Worm (Caenorhabditis elegans) whole organism, L1 larva: Measurements from ENCODE around the gene Y6G8.2.
A peak's percentile ranks its signal among the peaks of the same experiment; 100 is the strongest.
"Not testable (repeated sequence)": the region's sequence is repeated elsewhere in the genome, so short reads cannot be mapped to it uniquely, and the experiment has no call there.

Experiments
- C04F5.9 ChIP-seq: sonication (generic microtip); optimal IDR thresholded peaks from 2 replicates; lab custom pipeline; 2016; ENCODE audit warnings: missing genetic modification characterization, missing compliant biosample characterization
- C16A3.4 ChIP-seq: fragments of 150-350 bp; optimal IDR thresholded peaks from 2 replicates; lab custom pipeline; 2014; ENCODE audit warnings: missing biosample characterization, missing genetic modification characterization
- F16B12.6 ChIP-seq: fragments of 150-350 bp; optimal IDR thresholded peaks from 2 replicates; lab custom pipeline; 2014; ENCODE audit warnings: missing biosample characterization, missing genetic modification characterization
- Y116A8C.19 ChIP-seq: sonication (generic microtip); optimal IDR thresholded peaks from 2 replicates; lab custom pipeline; 2016; ENCODE audit warnings: missing compliant biosample characterization, missing genetic modification characterization, borderline replicate concordance
- aha-1 ChIP-seq: fragments of 150-350 bp; optimal IDR thresholded peaks from 2 replicates; lab custom pipeline; 2014; ENCODE audit warnings: missing biosample characterization, missing genetic modification characterization
- aly-2 ChIP-seq: fragments of 150-350 bp; optimal IDR thresholded peaks from 2 replicates; lab custom pipeline; 2014; ENCODE audit warnings: missing biosample characterization, missing genetic modification characterization
- blmp-1 ChIP-seq: fragments of 150-350 bp; optimal IDR thresholded peaks from 2 replicates; lab custom pipeline; 2014; ENCODE audit warnings: missing biosample characterization, missing genetic modification characterization
- ceh-8 ChIP-seq: fragments of 200-800 bp; sonication (Bioruptor generic); optimal IDR thresholded peaks from 2 replicates; lab custom pipeline; 2018; ENCODE audit warnings: mild to moderate bottlenecking, missing genetic modification characterization, moderate library complexity, missing compliant biosample characterization
- dpl-1 ChIP-seq, 3 experiments: fragments of 150-350 bp in 2 of 3; sonication (generic microtip) in 1 of 3; optimal IDR thresholded peaks; 2 replicates each; lab custom pipeline; 2014 to 2017; ENCODE audit warnings: missing biosample characterization in 3 of 3, missing genetic modification characterization in 3 of 3, missing genetic modification reagents in 3 of 3
- dsc-1 ChIP-seq: sonication (generic microtip); optimal IDR thresholded peaks from 2 replicates; lab custom pipeline; 2016; ENCODE audit warnings: mild to moderate bottlenecking, missing genetic modification characterization, missing compliant biosample characterization
- efl-1 ChIP-seq, 4 experiments: fragments of 150-350 bp; optimal IDR thresholded peaks in 3 of 4; peaks in 1 of 4; 1 replicate in 1 of 4; 2 replicates in 3 of 4; lab custom pipeline; 2014; ENCODE audit warnings: missing biosample characterization in 2 of 4, missing genetic modification characterization in 2 of 4, missing genetic modification reagents in 2 of 4
- elt-2 ChIP-seq: sonication (generic microtip); optimal IDR thresholded peaks from 2 replicates; lab custom pipeline; 2016; ENCODE audit warnings: missing genetic modification characterization, mild to moderate bottlenecking, inconsistent platforms, missing compliant biosample characterization, missing genetic modification reagents
- ets-5 ChIP-seq: fragments of 200-800 bp; sonication (Bioruptor generic); IDR thresholded peaks from 2 replicates; pipeline ENCODE4 v1.3.6; 2022; ENCODE audit warnings: missing genetic modification characterization, missing compliant biosample characterization
- fkh-8 ChIP-seq: sonication (generic microtip); optimal IDR thresholded peaks from 2 replicates; lab custom pipeline; 2016; ENCODE audit warnings: mild to moderate bottlenecking, missing genetic modification characterization, missing compliant biosample characterization
- hpl-2 ChIP-seq: fragments of 150-350 bp; optimal IDR thresholded peaks from 2 replicates; lab custom pipeline; 2014; ENCODE audit warnings: missing biosample characterization, missing genetic modification reagents, missing genetic modification characterization
- irx-1 ChIP-seq: sonication (generic microtip); optimal IDR thresholded peaks from 2 replicates; lab custom pipeline; 2016; ENCODE audit warnings: missing genetic modification characterization, missing compliant biosample characterization
- isw-1 ChIP-seq: fragments of 200-800 bp; sonication (Bioruptor generic); IDR thresholded peaks from 2 replicates; pipeline ENCODE4 v1.3.6; 2022; ENCODE audit warnings: missing genetic modification characterization, missing compliant biosample characterization
- lin-13 ChIP-seq: fragments of 150-350 bp; optimal IDR thresholded peaks from 2 replicates; lab custom pipeline; 2014; ENCODE audit warnings: missing biosample characterization, missing genetic modification reagents, missing genetic modification characterization
- lin-14 ChIP-seq: fragments of 200-800 bp; sonication (Bioruptor generic); optimal IDR thresholded peaks from 2 replicates; lab custom pipeline; 2018; ENCODE audit warnings: mild to moderate bottlenecking, missing genetic modification characterization, moderate library complexity, missing compliant biosample characterization
- lin-39 ChIP-seq: fragments of 150-350 bp; optimal IDR thresholded peaks from 2 replicates; lab custom pipeline; 2014; ENCODE audit warnings: missing biosample characterization, missing genetic modification reagents, missing genetic modification characterization
- lir-3 ChIP-seq: sonication (generic microtip); optimal IDR thresholded peaks from 2 replicates; lab custom pipeline; 2016; ENCODE audit warnings: mild to moderate bottlenecking, missing genetic modification characterization, moderate library complexity, missing compliant biosample characterization; ENCODE audit not compliant: poor library complexity
- lsy-2 ChIP-seq, 2 experiments: fragments of 150-350 bp; optimal IDR thresholded peaks; 2 replicates each; lab custom pipeline; 2014; ENCODE audit warnings: missing biosample characterization in 2 of 2, missing genetic modification characterization in 2 of 2
- mdl-1 ChIP-seq, 2 experiments: fragments of 150-350 bp; optimal IDR thresholded peaks; 2 replicates each; lab custom pipeline; 2014 to 2017; ENCODE audit warnings: missing biosample characterization in 2 of 2, missing genetic modification characterization in 2 of 2, inconsistent platforms in 1 of 2
- mep-1 ChIP-seq: fragments of 150-350 bp; optimal IDR thresholded peaks from 2 replicates; lab custom pipeline; 2014; ENCODE audit warnings: missing biosample characterization, missing genetic modification characterization
- nhr-11 ChIP-seq: fragments of 150-350 bp; optimal IDR thresholded peaks from 2 replicates; lab custom pipeline; 2014; ENCODE audit warnings: missing biosample characterization, missing genetic modification characterization
- nhr-19 ChIP-seq: fragments of 200-800 bp; sonication (Bioruptor generic); conservative IDR thresholded peaks from 2 replicates; pipeline ENCODE4 v1.3.6; 2022; ENCODE audit warnings: missing genetic modification characterization, missing compliant biosample characterization
- nhr-237 ChIP-seq: fragments of 150-350 bp; optimal IDR thresholded peaks from 2 replicates; lab custom pipeline; 2014; ENCODE audit warnings: missing biosample characterization, missing genetic modification characterization
- nhr-90 ChIP-seq: sonication (generic microtip); optimal IDR thresholded peaks from 2 replicates; lab custom pipeline; 2016; ENCODE audit warnings: mild to moderate bottlenecking, missing genetic modification characterization, missing compliant biosample characterization; ENCODE audit not compliant: poor library complexity
- pax-3 ChIP-seq: fragments of 200-800 bp; sonication (Bioruptor generic); optimal IDR thresholded peaks from 2 replicates; lab custom pipeline; 2018; ENCODE audit warnings: mild to moderate bottlenecking, missing genetic modification characterization, moderate library complexity, missing compliant biosample characterization
- pqm-1 ChIP-seq: sonication (generic microtip); optimal IDR thresholded peaks from 3 replicates; lab custom pipeline; 2017; ENCODE audit warnings: missing biosample characterization, missing genetic modification characterization
- snpc-4 ChIP-seq: fragments of 150-350 bp; optimal IDR thresholded peaks from 2 replicates; lab custom pipeline; 2014; ENCODE audit warnings: missing biosample characterization, missing genetic modification characterization
- snu-23 ChIP-seq: sonication (generic microtip); optimal IDR thresholded peaks from 2 replicates; lab custom pipeline; 2016; ENCODE audit warnings: missing genetic modification characterization, missing compliant biosample characterization
- sup-37 ChIP-seq: fragments of 200-800 bp; sonication (Bioruptor generic); optimal IDR thresholded peaks from 2 replicates; lab custom pipeline; 2018; ENCODE audit warnings: mild to moderate bottlenecking, missing genetic modification characterization, missing compliant biosample characterization
- tlp-1 ChIP-seq: fragments of 150-350 bp; optimal IDR thresholded peaks from 2 replicates; lab custom pipeline; 2014; ENCODE audit warnings: missing biosample characterization, missing genetic modification characterization
- unc-30 ChIP-seq: sonication (generic microtip); optimal IDR thresholded peaks from 2 replicates; lab custom pipeline; 2017; ENCODE audit warnings: missing biosample characterization, missing genetic modification characterization
- unc-62 ChIP-seq: fragments of 150-350 bp; optimal IDR thresholded peaks from 2 replicates; lab custom pipeline; 2014; ENCODE audit warnings: missing biosample characterization, missing genetic modification reagents, missing genetic modification characterization
- unc-98 ChIP-seq: fragments of 200-800 bp; sonication (Bioruptor generic); IDR thresholded peaks from 2 replicates; pipeline ENCODE4 v1.3.6; 2022; ENCODE audit warnings: missing genetic modification characterization, missing compliant biosample characterization
- vab-15 ChIP-seq: sonication (generic microtip); optimal IDR thresholded peaks from 2 replicates; lab custom pipeline; 2017; ENCODE audit warnings: missing genotype, mild to moderate bottlenecking, missing genetic modification characterization, missing compliant biosample characterization
- xbp-1 ChIP-seq: sonication (generic microtip); optimal IDR thresholded peaks from 2 replicates; lab custom pipeline; 2016; ENCODE audit warnings: missing genetic modification characterization, missing compliant biosample characterization
- ztf-4 ChIP-seq: fragments of 150-350 bp; optimal IDR thresholded peaks from 2 replicates; lab custom pipeline; 2014; ENCODE audit warnings: missing biosample characterization, missing genetic modification characterization

Y6G8.2 gene

DNA sequence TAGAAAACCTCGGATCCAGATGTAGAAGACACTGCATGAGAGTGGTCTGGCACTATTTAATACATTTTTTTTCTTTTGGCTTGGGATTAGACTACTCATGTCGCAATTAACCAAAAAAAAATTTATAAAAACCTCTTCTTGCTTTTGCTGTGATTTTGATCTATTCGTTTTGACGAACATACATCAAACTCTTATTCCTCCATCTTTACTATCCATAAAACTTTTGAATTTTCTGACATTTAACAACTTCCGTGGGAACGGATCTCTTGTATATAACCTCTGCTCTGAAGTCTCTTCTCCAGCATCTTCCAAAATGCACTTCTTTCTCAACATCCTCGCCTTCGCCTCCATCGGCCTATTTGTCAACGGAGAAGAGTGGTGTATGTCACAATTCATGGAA lies 7.3 kb upstream of the Y6G8.2 start, which contains the start of gene Y6G8.16:
TSS of gene Y6G8.16 (plus strand) at position 301 of the 400 bp plus-strand sequence.
- not testable (repeated sequence) for TF ChIP-seq unc-98 (GFP tag; lab: Robert Waterston, UW); unc-62 (GFP tag; lab: Kevin White, UChicago); C16A3.4 (tag; lab: Kevin White, UChicago)

DNA sequence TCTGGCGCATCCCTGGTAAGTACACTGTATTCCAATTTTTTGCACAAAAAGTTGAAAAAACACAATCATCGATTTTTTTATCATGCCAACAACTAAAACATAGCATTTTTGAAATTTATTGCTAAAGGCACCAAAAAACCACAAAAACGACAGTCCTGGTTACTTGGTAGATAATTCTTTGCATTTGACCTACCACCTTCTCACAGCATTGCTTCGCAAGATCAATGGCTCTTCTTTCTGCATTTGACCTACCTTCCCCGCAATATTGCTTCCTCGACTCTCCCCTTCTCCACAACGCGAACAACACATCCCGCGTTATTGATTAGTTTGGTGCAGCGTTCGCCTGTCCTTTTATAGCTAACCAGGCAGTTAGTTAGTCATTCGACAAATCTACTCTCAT lies 2.8 kb upstream of the Y6G8.2 start, which contains the start of gene ztf-25:
TSS of gene ztf-25 (plus strand) at position 301 of the 400 bp plus-strand sequence.
- TF ChIP-seq dsc-1 (no peak), lin-13 (GFP tag; lab: Kevin White, UChicago) (no peak)

DNA sequence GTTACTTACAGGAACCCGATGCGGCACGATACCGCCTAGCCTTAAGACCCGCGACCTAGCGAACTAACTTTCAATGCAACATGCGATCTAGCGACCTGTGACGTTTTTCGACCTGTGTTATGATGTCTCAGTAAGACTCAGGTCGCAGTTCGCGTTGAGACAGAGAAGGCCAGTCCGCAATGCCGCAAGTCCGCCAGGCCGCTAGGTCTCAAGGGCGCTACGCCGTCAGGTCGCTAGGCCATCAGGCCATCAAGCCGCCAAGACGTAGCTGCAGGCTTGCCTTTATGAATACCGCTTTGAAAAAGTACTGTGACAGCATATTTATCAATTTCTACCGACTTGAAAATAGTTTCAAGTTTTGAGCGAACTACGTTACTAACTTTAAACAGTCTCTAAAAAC lies 3.1 kb downstream of the Y6G8.2 start:
- no peak for TF ChIP-seq unc-98 (GFP tag; lab: Robert Waterston, UW)
- TF ChIP-seq nhr-90 (tag; lab: Kevin White, UChicago): no peak
- no peak for TF ChIP-seq mep-1 (tag; lab: Kevin White, UChicago)
- no peak for TF ChIP-seq lir-3 (tag; lab: Kevin White, UChicago)
- TF ChIP-seq ceh-8: no peak
- TF ChIP-seq lsy-2 (tag; optimal IDR thresholded peaks at IDR 0.05; lab: Kevin White, UChicago): no peak
- no peak for TF ChIP-seq C04F5.9
- TF ChIP-seq lin-39 (tag; lab: Kevin White, UChicago): no peak
- TF ChIP-seq fkh-8 (tag; lab: Kevin White, UChicago): no peak
- no peak for TF ChIP-seq nhr-237 (tag; lab: Kevin White, UChicago)
- no peak for TF ChIP-seq lin-14 (GFP tag; lab: Kevin White, UChicago)
- no peak for TF ChIP-seq pqm-1 (tag; lab: Kevin White, UChicago)
- no peak for TF ChIP-seq nhr-19
- no peak for TF ChIP-seq ets-5
- TF ChIP-seq, all 84 proteins: peak for 0

DNA sequence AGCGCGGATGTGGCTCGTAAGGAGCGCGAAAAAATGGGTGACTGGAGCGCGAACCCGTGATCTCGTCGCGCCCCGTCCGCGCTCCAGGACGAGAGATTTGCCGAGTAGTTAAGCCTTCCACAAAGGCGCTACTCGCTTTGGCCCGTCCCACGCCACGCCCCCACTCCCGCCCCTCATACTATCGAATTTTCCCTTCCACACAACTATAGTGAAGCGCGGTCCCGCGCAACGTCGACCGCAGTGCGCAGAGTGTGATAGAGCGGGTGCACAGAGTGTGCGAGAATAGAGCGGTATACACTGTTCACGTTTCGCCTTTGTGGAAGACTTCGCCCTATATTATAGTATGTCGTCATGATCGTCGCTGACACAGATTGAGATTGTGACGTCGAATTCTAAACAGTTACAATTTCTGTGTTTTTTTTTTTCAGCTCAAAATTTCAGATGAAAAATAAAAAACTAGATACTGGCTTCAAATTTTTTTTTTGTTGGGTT lies 14.4 kb downstream of the Y6G8.2 start, which contains the start of gene fbxa-133:
TSS of gene fbxa-133 (plus strand) at position 442 of the 492 bp plus-strand sequence.
- TF ChIP-seq irx-1 (tag; lab: Kevin White, UChicago); dpl-1 (GFP tag; optimal IDR thresholded peaks at IDR 0.05; lab: Kevin White, UChicago); hpl-2 (GFP tag; lab: Kevin White, UChicago): not testable (repeated sequence)

DNA sequence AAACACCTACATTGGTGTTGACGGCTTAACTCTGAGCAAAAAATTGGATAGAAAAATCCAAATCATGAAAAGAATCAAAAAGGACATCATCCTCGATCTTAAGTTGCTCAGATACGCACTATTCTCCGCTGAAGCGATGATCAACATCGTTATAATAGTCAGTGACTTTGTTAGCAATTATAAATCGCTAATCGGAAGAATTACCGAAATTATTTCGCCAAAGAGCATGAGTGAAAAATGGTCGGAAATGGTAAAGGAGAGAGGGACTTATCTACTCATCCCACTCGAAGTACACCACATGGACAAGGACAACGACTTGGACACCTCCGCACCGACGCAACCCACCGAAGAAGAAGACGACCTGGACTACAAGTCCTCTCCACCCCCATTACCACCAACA lies 18.7 kb downstream of the Y6G8.2 start:
- TF ChIP-seq F16B12.6 (tag; lab: Kevin White, UChicago) (no peak), efl-1 (optimal IDR thresholded peaks at IDR 0.05; lab: Kevin White, UChicago) (no peak), efl-1 (GFP tag; optimal IDR thresholded peaks at IDR 0.05 in 1 of 2; lab: Kevin White, UChicago) (peak in 1 of 2 experiments; percentile 63)

DNA sequence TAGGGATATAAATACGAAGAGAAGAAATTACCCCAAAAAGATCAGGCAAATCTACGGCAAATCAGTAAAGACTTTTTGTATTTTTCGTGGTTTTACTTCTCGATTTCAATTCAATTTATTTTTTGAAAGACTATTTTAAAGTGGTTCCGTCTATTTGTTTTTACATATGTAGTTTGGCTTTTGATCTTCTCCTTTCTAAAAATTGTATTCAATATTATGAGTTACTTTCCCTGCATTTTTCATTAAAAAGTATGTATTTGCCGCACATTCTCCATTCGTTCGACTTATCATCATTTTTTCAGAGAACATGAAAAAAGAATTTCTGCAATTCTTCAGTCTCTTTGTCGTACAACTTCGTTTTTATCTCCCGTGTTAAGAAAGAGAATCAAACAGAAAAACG lies 31.9 kb downstream of the Y6G8.2 start, which contains the start of gene C38D9.2:
TSS of gene C38D9.2 (plus strand) at position 301 of the 400 bp plus-strand sequence.
- TF ChIP-seq nhr-11: no peak
- no peak for TF ChIP-seq tlp-1 (tag; lab: Kevin White, UChicago)
- no peak for TF ChIP-seq blmp-1 (tag; lab: Kevin White, UChicago)
- TF ChIP-seq snpc-4 (tag; lab: Kevin White, UChicago): no peak
- TF ChIP-seq snu-23 (GFP tag; lab: Kevin White, UChicago): no peak
- no peak for TF ChIP-seq aha-1 (tag; lab: Kevin White, UChicago)
- no peak for TF ChIP-seq xbp-1 (tag; lab: Kevin White, UChicago)
- TF ChIP-seq mdl-1 (tag; optimal IDR thresholded peaks at IDR 0.05; lab: Kevin White, UChicago): no peak
- TF ChIP-seq fkh-8 (tag; lab: Kevin White, UChicago): no peak
- TF ChIP-seq ztf-4 (tag; lab: Kevin White, UChicago): no peak
- no peak for TF ChIP-seq aly-2 (tag; lab: Kevin White, UChicago)
- TF ChIP-seq F16B12.6 (tag; lab: Kevin White, UChicago): no peak
- TF ChIP-seq Y116A8C.19: no peak
- no peak for TF ChIP-seq unc-30
- no peak for TF ChIP-seq sup-37 (GFP tag; lab: Kevin White, UChicago)
- no peak for TF ChIP-seq lin-13 (GFP tag; lab: Kevin White, UChicago)
- no peak for TF ChIP-seq isw-1 (GFP tag; lab: Robert Waterston, UW)
- TF ChIP-seq elt-2 (tag; lab: Kevin White, UChicago): no peak
- TF ChIP-seq pax-3 (tag; lab: Kevin White, UChicago): no peak
- TF ChIP-seq vab-15 (tag; lab: Kevin White, UChicago): no peak
- TF ChIP-seq, all 84 proteins: peak for 0
